Worm (Caenorhabditis elegans) whole organism, L3 larva: ENCODE results near the gene srab-9.

Source experiments
- ZK546.5 ChIP-seq: sonication (generic microtip); optimal IDR thresholded peaks from 2 replicates; lab custom pipeline; 2017; ENCODE audit warnings: missing biosample characterization, missing genetic modification characterization
- aly-2 ChIP-seq: fragments of 150-350 bp; optimal IDR thresholded peaks from 2 replicates; lab custom pipeline; 2014; ENCODE audit warnings: missing biosample characterization, missing genetic modification characterization
- ama-1 ChIP-seq: fragments of 150-350 bp; optimal IDR thresholded peaks from 2 replicates; lab custom pipeline; 2018
- ceh-16 ChIP-seq: sonication (generic microtip); optimal IDR thresholded peaks from 2 replicates; lab custom pipeline; 2017; ENCODE audit warnings: missing biosample characterization, missing genetic modification characterization
- ceh-28 ChIP-seq: fragments of 150-350 bp; optimal IDR thresholded peaks from 2 replicates; lab custom pipeline; 2014; ENCODE audit warnings: missing biosample characterization, missing genetic modification reagents, missing genetic modification characterization
- ceh-9 ChIP-seq: sonication (generic microtip); optimal IDR thresholded peaks from 2 replicates; lab custom pipeline; 2018; ENCODE audit warnings: missing biosample characterization, missing genetic modification characterization
- egl-5 ChIP-seq: fragments of 150-350 bp; optimal IDR thresholded peaks from 2 replicates; lab custom pipeline; 2017; ENCODE audit warnings: missing biosample characterization, missing genetic modification reagents, missing genetic modification characterization, inconsistent platforms
- elt-1 ChIP-seq: fragments of 150-350 bp; optimal IDR thresholded peaks from 2 replicates; lab custom pipeline; 2014; ENCODE audit warnings: missing biosample characterization, missing genetic modification characterization
- elt-3 ChIP-seq, 3 experiments: fragments of 150-350 bp in 1 of 3; sonication (generic microtip) in 2 of 3; optimal IDR thresholded peaks; 2 replicates in 2 of 3; 4 replicates in 1 of 3; lab custom pipeline; 2014 to 2017; ENCODE audit warnings: missing biosample characterization in 3 of 3, missing genetic modification characterization in 3 of 3
- eor-1 ChIP-seq, 2 experiments: fragments of 150-350 bp; optimal IDR thresholded peaks; 2 replicates each; lab custom pipeline; 2014 to 2018; ENCODE audit warnings: missing biosample characterization in 2 of 2, missing genetic modification characterization in 2 of 2
- fkh-10 ChIP-seq: sonication (generic microtip); optimal IDR thresholded peaks from 2 replicates; lab custom pipeline; 2017; ENCODE audit warnings: missing biosample characterization, missing genetic modification reagents, missing genetic modification characterization
- fos-1 ChIP-seq: fragments of 150-350 bp; optimal IDR thresholded peaks from 2 replicates; lab custom pipeline; 2014; ENCODE audit warnings: missing biosample characterization, missing genetic modification characterization
- hmg-11 ChIP-seq: sonication (generic microtip); optimal IDR thresholded peaks from 2 replicates; lab custom pipeline; 2016; ENCODE audit warnings: missing genetic modification characterization, missing compliant biosample characterization
- lin-15B ChIP-seq: fragments of 150-350 bp; optimal IDR thresholded peaks from 2 replicates; lab custom pipeline; 2014; ENCODE audit warnings: missing biosample characterization, missing genetic modification characterization
- lin-39 ChIP-seq: fragments of 150-350 bp; optimal IDR thresholded peaks from 2 replicates; lab custom pipeline; 2018; ENCODE audit warnings: missing biosample characterization, missing genetic modification reagents, missing genetic modification characterization
- mdl-1 ChIP-seq: fragments of 150-350 bp; optimal IDR thresholded peaks from 2 replicates; lab custom pipeline; 2014; ENCODE audit warnings: missing biosample characterization, missing genetic modification characterization
- mml-1 ChIP-seq: fragments of 150-350 bp; sonication (generic microtip); optimal IDR thresholded peaks from 3 replicates; lab custom pipeline; 2014; ENCODE audit warnings: missing biosample characterization, missing genetic modification characterization
- nhr-11 ChIP-seq: fragments of 150-350 bp; optimal IDR thresholded peaks from 2 replicates; lab custom pipeline; 2014; ENCODE audit warnings: missing biosample characterization, missing genetic modification characterization
- nhr-12 ChIP-seq: fragments of 150-350 bp; optimal IDR thresholded peaks from 2 replicates; lab custom pipeline; 2014; ENCODE audit warnings: missing biosample characterization, missing genetic modification characterization
- nhr-237 ChIP-seq: fragments of 150-350 bp; optimal IDR thresholded peaks from 2 replicates; lab custom pipeline; 2014; ENCODE audit warnings: missing biosample characterization, missing genetic modification characterization
- nhr-25 ChIP-seq: sonication (generic microtip); optimal IDR thresholded peaks from 2 replicates; lab custom pipeline; 2017; ENCODE audit warnings: missing biosample characterization, missing genetic modification characterization
- nhr-28 ChIP-seq: fragments of 150-350 bp; optimal IDR thresholded peaks from 2 replicates; lab custom pipeline; 2014; ENCODE audit warnings: missing biosample characterization, missing genetic modification characterization
- nhr-43 ChIP-seq: sonication (generic microtip); optimal IDR thresholded peaks from 2 replicates; lab custom pipeline; 2016; ENCODE audit warnings: mild to moderate bottlenecking, missing genetic modification characterization, missing compliant biosample characterization; ENCODE audit not compliant: poor library complexity, severe bottlenecking
- nhr-67 ChIP-seq: fragments of 150-350 bp; optimal IDR thresholded peaks from 2 replicates; lab custom pipeline; 2014; ENCODE audit warnings: missing biosample characterization, missing genetic modification characterization
- nhr-77 ChIP-seq: fragments of 150-350 bp; optimal IDR thresholded peaks from 2 replicates; lab custom pipeline; 2014; ENCODE audit warnings: missing biosample characterization, missing genetic modification characterization
- pha-4 ChIP-seq: fragments of 150-350 bp; optimal IDR thresholded peaks from 2 replicates; lab custom pipeline; 2014; ENCODE audit warnings: missing biosample characterization, missing genetic modification reagents, missing genetic modification characterization
- pqm-1 ChIP-seq: fragments of 150-350 bp; optimal IDR thresholded peaks from 2 replicates; lab custom pipeline; 2017; ENCODE audit warnings: missing biosample characterization, missing genetic modification characterization, inconsistent platforms
- sea-2 ChIP-seq: fragments of 150-350 bp; sonication (generic microtip); optimal IDR thresholded peaks from 4 replicates; lab custom pipeline; 2014; ENCODE audit warnings: missing biosample characterization, missing genetic modification reagents, missing genetic modification characterization
- skn-1 ChIP-seq: fragments of 150-350 bp; optimal IDR thresholded peaks from 2 replicates; lab custom pipeline; 2014; ENCODE audit warnings: missing biosample characterization, missing genetic modification characterization
- snpc-4 ChIP-seq: fragments of 150-350 bp; optimal IDR thresholded peaks from 2 replicates; lab custom pipeline; 2014; ENCODE audit warnings: missing biosample characterization, missing genetic modification characterization
- tbx-2 ChIP-seq: sonication (generic microtip); optimal IDR thresholded peaks from 2 replicates; lab custom pipeline; 2016; ENCODE audit warnings: mild to moderate bottlenecking, missing genetic modification characterization, missing compliant biosample characterization
- unc-39 ChIP-seq: sonication (generic microtip); optimal IDR thresholded peaks from 4 replicates; lab custom pipeline; 2017; ENCODE audit warnings: missing biosample characterization, missing genetic modification characterization
- unc-62 ChIP-seq: fragments of 150-350 bp; sonication (generic microtip); optimal IDR thresholded peaks from 4 replicates; lab custom pipeline; 2014; ENCODE audit warnings: missing biosample characterization, missing genetic modification reagents, missing genetic modification characterization
- zag-1 ChIP-seq: fragments of 150-350 bp; optimal IDR thresholded peaks from 2 replicates; lab custom pipeline; 2014; ENCODE audit warnings: missing biosample characterization, missing genetic modification characterization
- ztf-11 ChIP-seq: fragments of 150-350 bp; optimal IDR thresholded peaks from 2 replicates; lab custom pipeline; 2014; ENCODE audit warnings: missing biosample characterization, missing genetic modification characterization
- ztf-4 ChIP-seq: fragments of 150-350 bp; optimal IDR thresholded peaks from 2 replicates; lab custom pipeline; 2014; ENCODE audit warnings: missing biosample characterization, missing genetic modification characterization

srab-9 gene

DNA sequence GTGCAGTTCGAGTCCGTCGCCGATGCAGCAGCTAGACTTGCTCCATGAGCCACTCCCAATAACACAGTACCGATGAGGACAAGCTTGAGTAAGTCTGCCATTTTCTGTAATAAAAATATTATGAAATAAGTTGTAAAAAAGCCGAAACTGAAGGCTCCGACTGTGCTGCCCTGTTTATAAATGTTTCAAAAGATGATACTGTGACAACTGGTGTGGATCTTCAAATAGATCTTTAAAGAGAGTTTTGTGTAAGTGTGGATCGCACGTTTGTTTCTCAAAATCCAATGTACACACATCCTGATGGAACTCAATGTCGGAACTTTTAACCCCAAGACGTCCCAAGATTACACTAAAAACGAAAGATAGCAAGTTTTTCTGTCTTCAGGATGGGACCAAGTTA lies 27.6 kb upstream of the srab-9 start, which contains the start of gene C36C5.15:
TSS of gene C36C5.15 (minus strand) at position 101 of the 400 bp plus-strand sequence.
- TF ChIP-seq nhr-43 (tag; lab: Kevin White, UChicago), result no peak
- TF ChIP-seq, all 47 proteins: peak for 0

DNA sequence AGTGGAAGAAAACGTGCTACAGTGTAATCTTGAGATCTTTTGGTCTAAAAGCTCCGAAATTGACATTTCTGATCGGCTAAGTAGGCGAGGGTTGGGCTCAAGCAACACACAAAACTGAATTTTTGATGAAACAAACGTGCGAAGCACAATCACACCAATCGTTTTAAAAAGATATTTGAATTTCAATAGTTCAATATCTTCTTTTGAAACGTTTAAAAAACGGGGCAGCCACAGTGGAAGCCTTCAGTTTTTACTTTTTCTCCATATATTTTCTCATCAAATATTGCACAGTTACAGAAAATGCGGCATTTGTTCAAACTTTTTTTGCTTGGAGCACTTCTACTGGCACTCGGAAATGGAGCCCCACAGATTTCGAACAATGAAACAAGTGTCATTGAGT lies 25.2 kb upstream of the srab-9 start, which contains the start of gene C36C5.4:
TSS of gene C36C5.4 (plus strand) at position 301 of the 400 bp plus-strand sequence.
- TF ChIP-seq elt-3 (tag; optimal IDR thresholded peaks at IDR 0.05; lab: Kevin White, UChicago) (no peak), ceh-9 (tag; lab: Kevin White, UChicago) (no peak), ama-1 (no peak), hmg-11 (tag; lab: Kevin White, UChicago) (no peak), ZK546.5 (tag; lab: Kevin White, UChicago) (no peak), sea-2 (GFP tag; lab: Kevin White, UChicago) (no peak), ceh-28 (tag; lab: Kevin White, UChicago) (no peak), pqm-1 (tag; lab: Kevin White, UChicago) (no peak), nhr-237 (tag; lab: Kevin White, UChicago) (no peak), ztf-11 (no peak), aly-2 (tag; lab: Kevin White, UChicago) (no peak), nhr-43 (tag; lab: Kevin White, UChicago) (no peak), tbx-2 (tag; lab: Kevin White, UChicago) (no peak), snpc-4 (no peak), lin-39 (tag; lab: Kevin White, UChicago) (no peak), eor-1 (tag; optimal IDR thresholded peaks at IDR 0.05; lab: Kevin White, UChicago) (no peak), zag-1 (no peak), elt-1 (tag; lab: Kevin White, UChicago) (no peak), ceh-16 (no peak), ztf-4 (tag; lab: Kevin White, UChicago) (no peak)

- TF ChIP-seq egl-5 (tag; lab: Kevin White, UChicago) (no peak), fos-1 (no peak), nhr-43 (tag; lab: Kevin White, UChicago) (no peak), elt-1 (tag; lab: Kevin White, UChicago) (no peak), skn-1 (tag; lab: Kevin White, UChicago) (no peak), lin-39 (tag; lab: Kevin White, UChicago) (no peak), nhr-12 (tag; lab: Kevin White, UChicago) (no peak), nhr-11 (tag; lab: Kevin White, UChicago) (no peak)
Observed at ce11 chrV:3165438-3165837, 24.3 kb upstream of the srab-9 start, which contains the start of gene C36C5.14. Gene C36C5.14 (minus strand): TSS chrV:3165538.

DNA sequence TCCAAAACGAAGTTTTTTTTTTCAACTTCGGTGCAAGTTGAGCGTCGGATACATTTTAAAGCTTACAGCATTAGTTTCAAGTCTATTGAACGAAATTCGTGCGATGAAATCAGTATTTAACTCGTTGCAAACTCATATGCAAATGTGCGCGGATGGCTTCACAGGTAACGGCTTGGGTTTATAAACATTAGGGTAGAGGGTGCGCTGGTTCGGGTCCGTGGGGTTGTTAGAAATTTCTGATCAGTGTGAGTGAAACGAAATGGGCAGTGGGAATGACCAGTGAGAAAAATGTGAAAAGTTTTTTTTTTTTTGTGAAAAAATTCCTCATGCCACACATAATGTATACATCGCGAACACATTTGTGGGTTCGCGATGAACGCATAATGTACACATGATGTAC lies 22.1 kb upstream of the srab-9 start:
- TF ChIP-seq snpc-4 (no peak), ztf-11 (no peak), lin-39 (tag; lab: Kevin White, UChicago) (no peak)
- TF ChIP-seq, all 47 proteins: peak for 0

ce11 chrV:3162299-3162698 lies 21.2 kb upstream of the srab-9 start:
- no peak for TF ChIP-seq nhr-28 (tag; lab: Kevin White, UChicago)
- TF ChIP-seq nhr-25 (tag; lab: Kevin White, UChicago), result no peak
- no peak for TF ChIP-seq nhr-11 (tag; lab: Kevin White, UChicago)
- TF ChIP-seq lin-15B (tag; lab: Kevin White, UChicago), result no peak
- no peak for TF ChIP-seq hmg-11 (tag; lab: Kevin White, UChicago)
- TF ChIP-seq nhr-67, result no peak
- no peak for TF ChIP-seq unc-39 (tag; lab: Kevin White, UChicago)
- no peak for TF ChIP-seq ceh-16
- no peak for TF ChIP-seq mdl-1
- no peak for TF ChIP-seq pqm-1 (tag; lab: Kevin White, UChicago)
- no peak for TF ChIP-seq lin-39 (tag; lab: Kevin White, UChicago)
- TF ChIP-seq ama-1, result no peak

DNA sequence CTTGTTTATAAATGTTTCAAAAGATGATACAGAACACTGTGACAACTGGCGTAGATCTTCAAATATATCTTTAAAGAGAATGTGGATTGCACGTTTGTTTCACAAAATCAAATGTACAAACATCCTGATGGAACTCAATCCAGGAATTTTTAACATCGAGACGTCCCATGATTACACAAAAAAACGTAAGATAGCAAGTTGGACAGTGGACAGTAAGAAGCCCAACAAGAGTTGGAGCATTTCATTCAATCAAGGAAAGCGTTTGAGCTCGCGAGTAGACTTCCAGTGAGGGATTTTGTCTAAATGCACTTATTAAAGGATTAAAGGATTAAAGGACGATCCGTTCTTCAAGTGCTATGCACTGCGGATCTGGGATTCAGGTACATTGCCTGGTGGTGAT lies 18.2 kb upstream of the srab-9 start, which contains the start of gene C36C5.12:
TSS of gene C36C5.12 (minus strand) at position 101 of the 400 bp plus-strand sequence.
- TF ChIP-seq ceh-16 (no peak), lin-15B (tag; lab: Kevin White, UChicago) (no peak), snpc-4 (no peak), pha-4 (no peak), skn-1 (tag; lab: Kevin White, UChicago) (no peak), nhr-77 (no peak), nhr-67 (no peak), elt-3 (tag; optimal IDR thresholded peaks at IDR 0.05; lab: Kevin White, UChicago) (no peak), mml-1 (tag; lab: Kevin White, UChicago) (no peak), mdl-1 (no peak), aly-2 (tag; lab: Kevin White, UChicago) (no peak), egl-5 (tag; lab: Kevin White, UChicago) (no peak), fkh-10 (GFP tag; lab: Kevin White, UChicago) (no peak), ceh-28 (tag; lab: Kevin White, UChicago) (no peak), zag-1 (no peak), unc-62 (no peak), ztf-11 (no peak)
